Worm (Caenorhabditis elegans) whole organism, L3 larva: ENCODE measurements around the gene C34E10.12.

Experiments
- R02D3.7 ChIP-seq: fragments of 150-350 bp; optimal IDR thresholded peaks from 2 replicates; lab custom pipeline; 2014; ENCODE audit warnings: missing biosample characterization, missing genetic modification characterization
- ZK546.5 ChIP-seq: sonication (generic microtip); optimal IDR thresholded peaks from 2 replicates; lab custom pipeline; 2017; ENCODE audit warnings: missing biosample characterization, missing genetic modification characterization
- aly-2 ChIP-seq: fragments of 150-350 bp; optimal IDR thresholded peaks from 2 replicates; lab custom pipeline; 2014; ENCODE audit warnings: missing biosample characterization, missing genetic modification characterization
- ama-1 ChIP-seq: fragments of 150-350 bp; optimal IDR thresholded peaks from 2 replicates; lab custom pipeline; 2018
- ceh-16 ChIP-seq: sonication (generic microtip); optimal IDR thresholded peaks from 2 replicates; lab custom pipeline; 2017; ENCODE audit warnings: missing biosample characterization, missing genetic modification characterization
- ceh-82 ChIP-seq: fragments of 150-350 bp; optimal IDR thresholded peaks from 2 replicates; lab custom pipeline; 2014; ENCODE audit warnings: missing biosample characterization, missing genetic modification characterization
- ceh-9 ChIP-seq: sonication (generic microtip); optimal IDR thresholded peaks from 2 replicates; lab custom pipeline; 2018; ENCODE audit warnings: missing biosample characterization, missing genetic modification characterization
- daf-12 ChIP-seq: fragments of 150-350 bp; optimal IDR thresholded peaks from 2 replicates; lab custom pipeline; 2014; ENCODE audit warnings: missing biosample characterization, missing genetic modification reagents, missing genetic modification characterization
- egl-27 ChIP-seq: sonication (generic microtip); optimal IDR thresholded peaks from 4 replicates; lab custom pipeline; 2017; ENCODE audit warnings: missing biosample characterization, missing genetic modification reagents, missing genetic modification characterization
- egl-5 ChIP-seq: fragments of 150-350 bp; optimal IDR thresholded peaks from 2 replicates; lab custom pipeline; 2017; ENCODE audit warnings: missing biosample characterization, missing genetic modification reagents, missing genetic modification characterization, inconsistent platforms
- elt-3 ChIP-seq, 3 experiments: fragments of 150-350 bp in 1 of 3; sonication (generic microtip) in 2 of 3; optimal IDR thresholded peaks; 2 replicates in 2 of 3; 4 replicates in 1 of 3; lab custom pipeline; 2014 to 2017; ENCODE audit warnings: missing biosample characterization in 3 of 3, missing genetic modification characterization in 3 of 3
- eor-1 ChIP-seq, 2 experiments: fragments of 150-350 bp; optimal IDR thresholded peaks; 2 replicates each; lab custom pipeline; 2014 to 2018; ENCODE audit warnings: missing biosample characterization in 2 of 2, missing genetic modification characterization in 2 of 2
- fkh-10 ChIP-seq: sonication (generic microtip); optimal IDR thresholded peaks from 2 replicates; lab custom pipeline; 2017; ENCODE audit warnings: missing biosample characterization, missing genetic modification reagents, missing genetic modification characterization
- fkh-2 ChIP-seq: fragments of 150-350 bp; optimal IDR thresholded peaks from 2 replicates; lab custom pipeline; 2014; ENCODE audit warnings: missing biosample characterization, missing genetic modification reagents, missing genetic modification characterization
- hmg-11 ChIP-seq: sonication (generic microtip); optimal IDR thresholded peaks from 2 replicates; lab custom pipeline; 2016; ENCODE audit warnings: missing genetic modification characterization, missing compliant biosample characterization
- jun-1 ChIP-seq: fragments of 150-350 bp; optimal IDR thresholded peaks from 2 replicates; lab custom pipeline; 2014; ENCODE audit warnings: missing biosample characterization, missing genetic modification reagents, missing genetic modification characterization
- lin-15B ChIP-seq: fragments of 150-350 bp; optimal IDR thresholded peaks from 2 replicates; lab custom pipeline; 2014; ENCODE audit warnings: missing biosample characterization, missing genetic modification characterization
- lin-39 ChIP-seq: fragments of 150-350 bp; optimal IDR thresholded peaks from 2 replicates; lab custom pipeline; 2018; ENCODE audit warnings: missing biosample characterization, missing genetic modification reagents, missing genetic modification characterization
- lsy-12 ChIP-seq: sonication (generic microtip); optimal IDR thresholded peaks from 2 replicates; lab custom pipeline; 2016; ENCODE audit warnings: mild to moderate bottlenecking, missing genetic modification characterization, missing compliant biosample characterization
- mdl-1 ChIP-seq: fragments of 150-350 bp; optimal IDR thresholded peaks from 2 replicates; lab custom pipeline; 2014; ENCODE audit warnings: missing biosample characterization, missing genetic modification characterization
- mml-1 ChIP-seq: fragments of 150-350 bp; sonication (generic microtip); optimal IDR thresholded peaks from 3 replicates; lab custom pipeline; 2014; ENCODE audit warnings: missing biosample characterization, missing genetic modification characterization
- nfya-1 ChIP-seq: sonication (generic microtip); optimal IDR thresholded peaks from 2 replicates; lab custom pipeline; 2017; ENCODE audit warnings: missing genetic modification characterization, mild to moderate bottlenecking, missing compliant biosample characterization, antibody characterized with exemption, moderate library complexity; ENCODE audit not compliant: insufficient read depth
- nhr-11 ChIP-seq: fragments of 150-350 bp; optimal IDR thresholded peaks from 2 replicates; lab custom pipeline; 2014; ENCODE audit warnings: missing biosample characterization, missing genetic modification characterization
- nhr-12 ChIP-seq: fragments of 150-350 bp; optimal IDR thresholded peaks from 2 replicates; lab custom pipeline; 2014; ENCODE audit warnings: missing biosample characterization, missing genetic modification characterization
- nhr-23 ChIP-seq: fragments of 150-350 bp; optimal IDR thresholded peaks from 2 replicates; lab custom pipeline; 2014; ENCODE audit warnings: missing biosample characterization, missing genetic modification reagents, missing genetic modification characterization
- nhr-237 ChIP-seq: fragments of 150-350 bp; optimal IDR thresholded peaks from 2 replicates; lab custom pipeline; 2014; ENCODE audit warnings: missing biosample characterization, missing genetic modification characterization
- nhr-25 ChIP-seq: sonication (generic microtip); optimal IDR thresholded peaks from 2 replicates; lab custom pipeline; 2017; ENCODE audit warnings: missing biosample characterization, missing genetic modification characterization
- nhr-28 ChIP-seq: fragments of 150-350 bp; optimal IDR thresholded peaks from 2 replicates; lab custom pipeline; 2014; ENCODE audit warnings: missing biosample characterization, missing genetic modification characterization
- nhr-43 ChIP-seq: sonication (generic microtip); optimal IDR thresholded peaks from 2 replicates; lab custom pipeline; 2016; ENCODE audit warnings: mild to moderate bottlenecking, missing genetic modification characterization, missing compliant biosample characterization; ENCODE audit not compliant: poor library complexity, severe bottlenecking
- nhr-67 ChIP-seq: fragments of 150-350 bp; optimal IDR thresholded peaks from 2 replicates; lab custom pipeline; 2014; ENCODE audit warnings: missing biosample characterization, missing genetic modification characterization
- nhr-76 ChIP-seq: fragments of 150-350 bp; sonication (generic microtip); optimal IDR thresholded peaks from 5 replicates; lab custom pipeline; 2014; ENCODE audit warnings: missing biosample characterization, missing genetic modification characterization
- nhr-77 ChIP-seq: fragments of 150-350 bp; optimal IDR thresholded peaks from 2 replicates; lab custom pipeline; 2014; ENCODE audit warnings: missing biosample characterization, missing genetic modification characterization
- pha-4 ChIP-seq: fragments of 150-350 bp; optimal IDR thresholded peaks from 2 replicates; lab custom pipeline; 2014; ENCODE audit warnings: missing biosample characterization, missing genetic modification reagents, missing genetic modification characterization
- pqm-1 ChIP-seq: fragments of 150-350 bp; optimal IDR thresholded peaks from 2 replicates; lab custom pipeline; 2017; ENCODE audit warnings: missing biosample characterization, missing genetic modification characterization, inconsistent platforms
- sea-2 ChIP-seq: fragments of 150-350 bp; sonication (generic microtip); optimal IDR thresholded peaks from 4 replicates; lab custom pipeline; 2014; ENCODE audit warnings: missing biosample characterization, missing genetic modification reagents, missing genetic modification characterization
- skn-1 ChIP-seq: fragments of 150-350 bp; optimal IDR thresholded peaks from 2 replicates; lab custom pipeline; 2014; ENCODE audit warnings: missing biosample characterization, missing genetic modification characterization
- snpc-4 ChIP-seq: fragments of 150-350 bp; optimal IDR thresholded peaks from 2 replicates; lab custom pipeline; 2014; ENCODE audit warnings: missing biosample characterization, missing genetic modification characterization
- unc-39 ChIP-seq: sonication (generic microtip); optimal IDR thresholded peaks from 4 replicates; lab custom pipeline; 2017; ENCODE audit warnings: missing biosample characterization, missing genetic modification characterization
- zag-1 ChIP-seq: fragments of 150-350 bp; optimal IDR thresholded peaks from 2 replicates; lab custom pipeline; 2014; ENCODE audit warnings: missing biosample characterization, missing genetic modification characterization
- ztf-11 ChIP-seq: fragments of 150-350 bp; optimal IDR thresholded peaks from 2 replicates; lab custom pipeline; 2014; ENCODE audit warnings: missing biosample characterization, missing genetic modification characterization

C34E10.12 gene

ce11 chrIII:5210269-5210668 lies 17.4 kb downstream of the C34E10.12 start:
- TF ChIP-seq snpc-4 (no peak), pha-4 (tag; lab: Kevin White, UChicago) (peak; percentile 15)

ce11 chrIII:5208992-5209391 lies 18.7 kb downstream of the C34E10.12 start, which contains the start of gene syx-16:
Gene syx-16 (minus strand): TSS chrIII:5209109.
- TF ChIP-seq nfya-1 (tag; lab: Kevin White, UChicago) (peak; percentile 29), ama-1 (lab: Kevin White, UChicago) (no peak)

ce11 chrIII:5206861-5207414 lies 20.7 kb downstream of the C34E10.12 start, which contains the start of gene morc-1:
Gene morc-1 (minus strand): TSS chrIII:5206911.
- TF ChIP-seq ZK546.5 (tag; lab: Kevin White, UChicago) (no peak), aly-2 (tag; lab: Kevin White, UChicago) (no peak), lin-39 (tag; lab: Kevin White, UChicago) (no peak), mml-1 (tag; lab: Kevin White, UChicago) (no peak), nhr-12 (tag; lab: Kevin White, UChicago) (no peak), fkh-10 (GFP tag; lab: Kevin White, UChicago) (no peak), jun-1 (tag; lab: Kevin White, UChicago) (no peak), nhr-25 (tag; lab: Kevin White, UChicago) (no peak), elt-3 (tag; optimal IDR thresholded peaks at IDR 0.05; lab: Kevin White, UChicago) (no peak), daf-12 (tag; lab: Kevin White, UChicago) (no peak), ztf-11 (no peak), R02D3.7 (tag; lab: Kevin White, UChicago) (no peak), skn-1 (tag; lab: Kevin White, UChicago) (no peak), nhr-11 (tag; lab: Kevin White, UChicago) (no peak), nhr-77 (tag; lab: Kevin White, UChicago) (no peak), lsy-12 (tag; lab: Kevin White, UChicago) (no peak), fkh-2 (tag; lab: Kevin White, UChicago) (no peak), egl-5 (tag; lab: Kevin White, UChicago) (no peak), ceh-9 (no peak)

- no peak for TF ChIP-seq nhr-12 (tag; lab: Kevin White, UChicago)
- TF ChIP-seq ceh-16 = no peak
- no peak for TF ChIP-seq nhr-23 (tag; lab: Kevin White, UChicago)
- no peak for TF ChIP-seq aly-2 (tag; lab: Kevin White, UChicago)
- TF ChIP-seq skn-1 (tag; lab: Kevin White, UChicago) = no peak
- TF ChIP-seq sea-2 (GFP tag; lab: Kevin White, UChicago) = no peak
- TF ChIP-seq ceh-9 = no peak
- no peak for TF ChIP-seq pqm-1 (tag; lab: Kevin White, UChicago)
- no peak for TF ChIP-seq R02D3.7 (tag; lab: Kevin White, UChicago)
Observed at ce11 chrIII:5203310-5203709, 24.4 kb downstream of the C34E10.12 start.

DNA sequence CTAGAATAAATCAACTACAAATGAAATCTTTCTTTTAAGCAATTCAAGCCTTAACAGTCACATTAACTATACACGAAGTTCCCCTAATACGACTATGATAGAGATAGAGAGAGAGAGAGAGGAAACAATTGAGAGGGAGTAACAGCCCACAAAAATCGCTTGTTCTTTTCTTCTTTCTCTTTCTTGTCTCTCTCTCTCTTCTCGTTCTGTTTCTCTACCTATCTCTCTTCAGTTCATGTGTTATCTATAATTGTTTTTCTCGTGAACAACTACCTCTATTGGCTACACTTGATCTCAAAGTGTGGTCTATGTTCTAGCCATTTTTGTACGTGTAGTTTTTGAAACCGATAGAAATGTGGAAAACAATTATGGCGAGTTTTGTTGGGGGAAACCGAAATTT lies 25.0 kb downstream of the C34E10.12 start:
- TF ChIP-seq sea-2 (GFP tag; lab: Kevin White, UChicago) = no peak
- no peak for TF ChIP-seq nhr-77 (tag; lab: Kevin White, UChicago)
- no peak for TF ChIP-seq ceh-16
- no peak for TF ChIP-seq egl-27 (tag; lab: Kevin White, UChicago)
- no peak for TF ChIP-seq unc-39
- no peak for TF ChIP-seq nhr-12 (tag; lab: Kevin White, UChicago)
- peak; percentile 12 for TF ChIP-seq lin-15B
- TF ChIP-seq lin-39 (tag; lab: Kevin White, UChicago) = no peak
- TF ChIP-seq ceh-82 (tag; lab: Kevin White, UChicago) = no peak
- TF ChIP-seq nhr-237 (tag; lab: Kevin White, UChicago) = no peak
- TF ChIP-seq egl-5 (tag; lab: Kevin White, UChicago) = no peak
- peak; percentile 48 for TF ChIP-seq lsy-12 (tag; lab: Kevin White, UChicago)
- TF ChIP-seq ama-1 (lab: Kevin White, UChicago) = no peak
- no peak for TF ChIP-seq ztf-11
- TF ChIP-seq nhr-11 (tag; lab: Kevin White, UChicago) = no peak
- TF ChIP-seq nhr-76 (tag; lab: Kevin White, UChicago) = no peak
- TF ChIP-seq aly-2 (tag; lab: Kevin White, UChicago) = no peak
- TF ChIP-seq jun-1 (tag; lab: Kevin White, UChicago) = peak; percentile 79
- TF ChIP-seq hmg-11 = peak; percentile 29
- peak; percentile 78 for TF ChIP-seq nhr-43 (tag; lab: Kevin White, UChicago)
- TF ChIP-seq ZK546.5 (tag; lab: Kevin White, UChicago) = no peak
- no peak for TF ChIP-seq mml-1 (tag; lab: Kevin White, UChicago)
- TF ChIP-seq R02D3.7 (tag; lab: Kevin White, UChicago) = no peak
- no peak for TF ChIP-seq daf-12 (tag; lab: Kevin White, UChicago)
- no peak for TF ChIP-seq nhr-67
- TF ChIP-seq mdl-1 (tag; lab: Kevin White, UChicago) = no peak
- TF ChIP-seq nhr-28 (tag; lab: Kevin White, UChicago) = no peak
- TF ChIP-seq fkh-10 (GFP tag; lab: Kevin White, UChicago) = no peak
- TF ChIP-seq pha-4 (tag; lab: Kevin White, UChicago) = peak; percentile 85
- peak; percentile 30 for TF ChIP-seq snpc-4
- peak in 1 of 3 experiments; percentile 20 for TF ChIP-seq elt-3 (tag; optimal IDR thresholded peaks at IDR 0.05; lab: Kevin White, UChicago)
- TF ChIP-seq pqm-1 (tag; lab: Kevin White, UChicago) = peak; percentile 89
- peak; percentile 73 for TF ChIP-seq nfya-1 (tag; lab: Kevin White, UChicago)
- no peak for TF ChIP-seq eor-1 (tag; optimal IDR thresholded peaks at IDR 0.05; lab: Kevin White, UChicago)
- no peak for TF ChIP-seq zag-1 (tag; lab: Kevin White, UChicago)
- no peak for TF ChIP-seq ceh-9
- peak; percentile 44 for TF ChIP-seq nhr-23 (tag; lab: Kevin White, UChicago)
